Worm (Caenorhabditis elegans): ENCODE results near the gene C25E10.17.

ce11 chrV:9044871-9045270 is 2.5 kb downstream of the C25E10.17 start, which contains the start of gene nhr-30:
- TF ChIP-seq pax-1 (tag; optimal IDR thresholded peaks at IDR 0.05) (no peak), fkh-10 (GFP tag; optimal IDR thresholded peaks at IDR 0.05) (no peak), sox-4 (tag; optimal IDR thresholded peaks at IDR 0.05) (no peak), ama-1 (optimal IDR thresholded peaks at IDR 0.05) (no peak), dve-1 (tag; optimal IDR thresholded peaks at IDR 0.05) (no peak), pag-3 (tag; optimal IDR thresholded peaks at IDR 0.05; ENCODE audit: borderline replicate concordance) (no peak), pqm-1 (tag; optimal IDR thresholded peaks at IDR 0.05) (no peak), ceh-48 (tag; optimal IDR thresholded peaks at IDR 0.05) (no peak), sox-2 (GFP tag; IDR thresholded peaks at IDR 0.05) (no peak)

All from whole organism, late embryonic.